Fruit fly (Drosophila melanogaster) whole organism, adult: ENCODE data around the gene TBC1D23.

Experiments
- CG12768 ChIP-seq: fragments of 200-800 bp; sonication (Bioruptor generic); optimal IDR thresholded peaks from 2 replicates; lab custom pipeline; 2017; ENCODE audit warnings: missing biosample characterization, missing genetic modification characterization, mild to moderate bottlenecking, moderate library complexity, missing genetic modification reagents
- CG14711 ChIP-seq: fragments of 200-800 bp; sonication (Bioruptor generic); optimal IDR thresholded peaks from 2 replicates; lab custom pipeline; 2018; ENCODE audit warnings: missing biosample characterization, mild to moderate bottlenecking, missing genetic modification characterization, moderate library complexity
- tj ChIP-seq: fragments of 200-800 bp; sonication (Bioruptor generic); optimal IDR thresholded peaks from 3 replicates; lab custom pipeline; 2017; ENCODE audit warnings: missing biosample characterization, mild to moderate bottlenecking, missing genetic modification characterization, moderate library complexity

DNA sequence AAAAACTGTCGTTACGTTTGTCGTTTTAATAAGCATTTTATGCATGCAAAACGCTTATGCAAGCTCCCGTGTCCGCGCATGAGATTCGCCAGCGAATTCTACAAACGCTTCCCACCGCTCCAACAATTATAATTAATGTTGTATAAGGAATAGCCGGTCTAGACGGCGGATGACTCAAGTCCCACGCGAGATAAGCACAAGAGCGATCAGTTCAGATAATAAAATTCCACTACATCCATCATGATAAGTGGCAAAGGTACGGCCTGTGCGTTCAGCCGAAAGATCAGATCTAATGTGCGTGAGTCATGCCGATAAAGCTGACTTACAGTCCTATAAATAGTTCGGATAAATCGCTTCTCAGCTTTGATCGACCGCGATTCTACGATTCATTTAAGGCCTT, 2.6 kb upstream of the TBC1D23 start:
- TF ChIP-seq tj (GFP tag; lab: Kevin White, UChicago) (no peak), CG14711 (tag; lab: Kevin White, UChicago) (no peak), CG12768 (GFP tag; lab: Kevin White, UChicago) (no peak)
